Fruit fly (Drosophila melanogaster) whole organism, prepupa: ENCODE measurements around the gene RpS8.
A peak's percentile ranks its signal among the peaks of the same experiment; 100 is the strongest.

ENCODE experiments used
- Blimp-1 ChIP-seq: fragments of 200-800 bp; sonication (Bioruptor generic); optimal IDR thresholded peaks from 3 replicates; lab custom pipeline; 2017; ENCODE audit warnings: missing biosample characterization, missing genetic modification characterization, mild to moderate bottlenecking, moderate library complexity, missing genetic modification reagents
- CG10631 ChIP-seq: fragments of 200-800 bp; sonication (Bioruptor generic); optimal IDR thresholded peaks from 2 replicates; lab custom pipeline; 2016; ENCODE audit warnings: missing biosample characterization, missing genetic modification characterization
- CG10669 ChIP-seq: fragments of 200-800 bp; sonication (Bioruptor generic); optimal IDR thresholded peaks from 3 replicates; lab custom pipeline; 2018; ENCODE audit warnings: missing biosample characterization, mild to moderate bottlenecking, missing genetic modification characterization, moderate library complexity
- CG11294 ChIP-seq: fragments of 200-800 bp; sonication (Bioruptor generic); IDR thresholded peaks from 2 replicates; pipeline ENCODE4 v1.3.6; 2022; ENCODE audit warnings: missing biosample characterization, missing genetic modification characterization
- CG11902 ChIP-seq: fragments of 200-800 bp; sonication (Bioruptor generic); optimal IDR thresholded peaks from 3 replicates; lab custom pipeline; 2016; ENCODE audit warnings: missing biosample characterization, missing genetic modification characterization
- CG15336 ChIP-seq: fragments of 200-800 bp; sonication (Bioruptor generic); IDR thresholded peaks from 2 replicates; pipeline ENCODE4 v1.3.6; 2022; ENCODE audit warnings: missing biosample characterization, missing genetic modification characterization
- CG1621 ChIP-seq: fragments of 200-800 bp; sonication (Bioruptor generic); optimal IDR thresholded peaks from 3 replicates; lab custom pipeline; 2018; ENCODE audit warnings: missing biosample characterization, mild to moderate bottlenecking, missing genetic modification characterization
- CG16779 ChIP-seq: fragments of 200-800 bp; sonication (Bioruptor generic); optimal IDR thresholded peaks from 3 replicates; lab custom pipeline; 2017; ENCODE audit warnings: missing biosample characterization, mild to moderate bottlenecking, missing genetic modification characterization
- CG3032 ChIP-seq: fragments of 200-800 bp; optimal IDR thresholded peaks from 2 replicates; lab custom pipeline; 2019; ENCODE audit warnings: missing biosample characterization, mild to moderate bottlenecking, missing genetic modification characterization, moderate library complexity
- CG31627 ChIP-seq: fragments of 200-800 bp; sonication (Bioruptor generic); optimal IDR thresholded peaks from 3 replicates; lab custom pipeline; 2016; ENCODE audit warnings: missing biosample characterization, missing genetic modification characterization
- CG32006 ChIP-seq: fragments of 200-800 bp; sonication (Bioruptor generic); optimal IDR thresholded peaks from 3 replicates; lab custom pipeline; 2017; ENCODE audit warnings: missing biosample characterization, mild to moderate bottlenecking, missing genetic modification characterization
- CG3919 ChIP-seq: fragments of 200-800 bp; sonication (Bioruptor generic); optimal IDR thresholded peaks from 3 replicates; lab custom pipeline; 2016; ENCODE audit warnings: missing biosample characterization, missing genetic modification characterization
- CG6163 ChIP-seq: fragments of 200-800 bp; sonication (Bioruptor generic); IDR thresholded peaks from 3 replicates; pipeline ENCODE4 v1.3.6; 2022; ENCODE audit warnings: missing biosample characterization, missing genetic modification characterization
- CG6276 ChIP-seq: fragments of 200-800 bp; sonication (Bioruptor generic); optimal IDR thresholded peaks from 2 replicates; lab custom pipeline; 2017; ENCODE audit warnings: missing biosample characterization, mild to moderate bottlenecking, missing genetic modification characterization
- CG6792 ChIP-seq: fragments of 200-800 bp; sonication (Bioruptor generic); optimal IDR thresholded peaks from 3 replicates; lab custom pipeline; 2016; ENCODE audit warnings: missing biosample characterization, missing genetic modification characterization
- CG6808 ChIP-seq: fragments of 200-800 bp; sonication (Bioruptor generic); optimal IDR thresholded peaks from 3 replicates; lab custom pipeline; 2017; ENCODE audit warnings: missing biosample characterization, missing genetic modification characterization, mild to moderate bottlenecking, moderate library complexity, missing genetic modification reagents
- CG6854 ChIP-seq: fragments of 200-800 bp; sonication (Bioruptor generic); optimal IDR thresholded peaks from 2 replicates; lab custom pipeline; 2017; ENCODE audit warnings: missing biosample characterization, mild to moderate bottlenecking, missing genetic modification characterization
- CG7368 ChIP-seq: fragments of 200-800 bp; sonication (Bioruptor generic); optimal IDR thresholded peaks from 3 replicates; lab custom pipeline; 2016; ENCODE audit warnings: missing biosample characterization, missing genetic modification characterization
- CG8119 ChIP-seq: fragments of 200-800 bp; sonication (Bioruptor generic); IDR thresholded peaks from 3 replicates; pipeline ENCODE4 v1.3.6; 2022; ENCODE audit warnings: missing biosample characterization, missing genetic modification characterization
- CG8319 ChIP-seq: fragments of 200-800 bp; sonication (Bioruptor generic); optimal IDR thresholded peaks from 3 replicates; lab custom pipeline; 2016; ENCODE audit warnings: missing biosample characterization, missing genetic modification characterization
- CG8632 ChIP-seq: fragments of 200-800 bp; sonication (Bioruptor generic); optimal IDR thresholded peaks from 3 replicates; lab custom pipeline; 2016; ENCODE audit warnings: missing biosample characterization, missing genetic modification characterization
- CG9139 ChIP-seq: fragments of 200-800 bp; sonication (Bioruptor generic); optimal IDR thresholded peaks from 3 replicates; lab custom pipeline; 2017; ENCODE audit warnings: missing biosample characterization, mild to moderate bottlenecking, missing genetic modification characterization
- Eip78C ChIP-seq: fragments of 200-800 bp; sonication (Bioruptor generic); peaks from one replicate; lab custom pipeline; 2016; ENCODE audit warnings: missing biosample characterization, missing genetic modification characterization
- Ets21C ChIP-seq: fragments of 200-800 bp; sonication (Bioruptor generic); optimal IDR thresholded peaks from 3 replicates; lab custom pipeline; 2016; ENCODE audit warnings: missing biosample characterization, missing genetic modification characterization
- Gug ChIP-seq: fragments of 200-800 bp; sonication (Bioruptor generic); IDR thresholded peaks from 2 replicates; pipeline ENCODE4 v1.3.6; 2022; ENCODE audit warnings: missing biosample characterization, missing genetic modification characterization
- Hr4 ChIP-seq: fragments of 200-800 bp; sonication (Bioruptor generic); optimal IDR thresholded peaks from 3 replicates; lab custom pipeline; 2016; ENCODE audit warnings: missing biosample characterization, missing genetic modification characterization
- Lpt ChIP-seq: fragments of 200-800 bp; sonication (Bioruptor generic); optimal IDR thresholded peaks from 3 replicates; lab custom pipeline; 2016; ENCODE audit warnings: missing biosample characterization, missing genetic modification characterization
- Met ChIP-seq: fragments of 200-800 bp; sonication (Bioruptor generic); optimal IDR thresholded peaks from 3 replicates; lab custom pipeline; 2016; ENCODE audit warnings: missing biosample characterization, missing genetic modification characterization
- OdsH ChIP-seq: fragments of 200-800 bp; sonication (Bioruptor generic); optimal IDR thresholded peaks from 3 replicates; lab custom pipeline; 2016; ENCODE audit warnings: missing biosample characterization, missing genetic modification characterization
- Smox ChIP-seq: fragments of 200-800 bp; sonication (Bioruptor generic); optimal IDR thresholded peaks from 3 replicates; lab custom pipeline; 2016; ENCODE audit warnings: missing biosample characterization, missing genetic modification characterization
- Sox102F ChIP-seq: fragments of 200-800 bp; sonication (Bioruptor generic); optimal IDR thresholded peaks from 2 replicates; lab custom pipeline; 2016; ENCODE audit warnings: missing biosample characterization, mild to moderate bottlenecking, missing genetic modification characterization
- Sox14 ChIP-seq: fragments of 200-800 bp; sonication (Bioruptor generic); optimal IDR thresholded peaks from 3 replicates; lab custom pipeline; 2016; ENCODE audit warnings: missing biosample characterization, missing genetic modification characterization
- achi ChIP-seq: fragments of 200-800 bp; sonication (Bioruptor generic); optimal IDR thresholded peaks from 3 replicates; lab custom pipeline; 2016; ENCODE audit warnings: missing biosample characterization, missing genetic modification characterization
- acj6 ChIP-seq: fragments of 200-800 bp; sonication (Bioruptor generic); optimal IDR thresholded peaks from 3 replicates; lab custom pipeline; 2016; ENCODE audit warnings: missing biosample characterization, missing genetic modification characterization
- cyc ChIP-seq: fragments of 200-800 bp; sonication (Bioruptor generic); optimal IDR thresholded peaks from 3 replicates; lab custom pipeline; 2016; ENCODE audit warnings: missing biosample characterization, missing genetic modification characterization
- dac ChIP-seq: fragments of 200-800 bp; sonication (Bioruptor generic); optimal IDR thresholded peaks from 2 replicates; lab custom pipeline; 2017; ENCODE audit warnings: missing biosample characterization, mild to moderate bottlenecking, missing genetic modification characterization
- dsx ChIP-seq: fragments of 200-800 bp; optimal IDR thresholded peaks from 3 replicates; lab custom pipeline; 2019; ENCODE audit warnings: missing biosample characterization, mild to moderate bottlenecking, missing genetic modification characterization, moderate library complexity; ENCODE audit not compliant: poor library complexity, severe bottlenecking
- eg ChIP-seq: fragments of 200-800 bp; sonication (Bioruptor generic); IDR thresholded peaks from 3 replicates; pipeline ENCODE4 v1.3.6; 2022; ENCODE audit warnings: missing biosample characterization, missing genetic modification characterization
- esn ChIP-seq: fragments of 200-800 bp; sonication (Bioruptor generic); optimal IDR thresholded peaks from 2 replicates; lab custom pipeline; 2016; ENCODE audit warnings: missing biosample characterization, mild to moderate bottlenecking, missing genetic modification characterization, moderate library complexity
- fd59A ChIP-seq: fragments of 200-800 bp; sonication (Bioruptor generic); optimal IDR thresholded peaks from 2 replicates; lab custom pipeline; 2017; ENCODE audit warnings: missing biosample characterization, mild to moderate bottlenecking, missing genetic modification characterization, missing genetic modification reagents
- fd85E ChIP-seq: fragments of 200-800 bp; sonication (Bioruptor generic); optimal IDR thresholded peaks from 3 replicates; lab custom pipeline; 2016; ENCODE audit warnings: missing biosample characterization, missing genetic modification characterization
- fkh ChIP-seq: fragments of 200-800 bp; sonication (Bioruptor generic); optimal IDR thresholded peaks from 3 replicates; lab custom pipeline; 2017; ENCODE audit warnings: missing biosample characterization, mild to moderate bottlenecking, missing genetic modification characterization, moderate library complexity
- lz ChIP-seq: fragments of 200-800 bp; sonication (Bioruptor generic); optimal IDR thresholded peaks from 3 replicates; lab custom pipeline; 2016; ENCODE audit warnings: missing biosample characterization, missing genetic modification characterization
- salr ChIP-seq, 2 experiments: fragments of 200-800 bp; sonication (Bioruptor generic); optimal IDR thresholded peaks; 3 replicates each; lab custom pipeline; 2016 to 2018; ENCODE audit warnings: missing biosample characterization in 2 of 2, missing genetic modification characterization in 2 of 2, mild to moderate bottlenecking in 1 of 2
- spab ChIP-seq: fragments of 200-800 bp; sonication (Bioruptor generic); optimal IDR thresholded peaks from 2 replicates; lab custom pipeline; 2017; ENCODE audit warnings: missing biosample characterization, mild to moderate bottlenecking, missing genetic modification characterization, missing genetic modification reagents
- ss ChIP-seq, 2 experiments: fragments of 200-800 bp; sonication (Bioruptor generic); optimal IDR thresholded peaks; 2 replicates in 1 of 2; 3 replicates in 1 of 2; lab custom pipeline; 2017 to 2018; ENCODE audit warnings: mild to moderate bottlenecking in 2 of 2, missing biosample characterization in 2 of 2, missing genetic modification characterization in 2 of 2, moderate library complexity in 1 of 2
- svp ChIP-seq: fragments of 200-800 bp; sonication (Bioruptor generic); peaks from one replicate; lab custom pipeline; 2016; ENCODE audit warnings: missing biosample characterization, missing genetic modification characterization
- topi ChIP-seq: fragments of 200-800 bp; sonication (Bioruptor generic); optimal IDR thresholded peaks from 3 replicates; lab custom pipeline; 2016; ENCODE audit warnings: missing biosample characterization, missing genetic modification characterization
- vri ChIP-seq: fragments of 200-800 bp; sonication (Bioruptor generic); optimal IDR thresholded peaks from 3 replicates; lab custom pipeline; 2016; ENCODE audit warnings: missing biosample characterization, mild to moderate bottlenecking, missing genetic modification characterization

The RpS8 gene

DNA sequence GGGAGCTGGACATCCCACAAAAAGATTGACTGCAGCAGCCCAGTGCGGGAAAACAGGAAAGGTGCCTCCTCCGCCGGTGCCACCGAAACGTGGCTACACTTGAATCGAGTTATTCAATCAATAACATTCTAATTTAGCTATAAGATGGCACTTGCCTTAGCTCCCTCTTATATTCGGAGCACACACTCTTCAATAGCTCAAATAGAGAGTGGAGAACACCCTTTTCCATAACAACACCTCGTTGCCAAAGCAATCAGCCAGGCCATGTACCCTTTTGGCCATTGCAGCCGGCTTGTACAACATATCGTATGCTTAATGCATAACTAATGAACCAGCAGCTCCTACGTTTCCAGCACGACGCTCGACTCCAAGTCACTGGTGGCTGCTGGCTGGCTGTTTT, 23.6 kb upstream of the RpS8 start (continued):
- no peak for TF ChIP-seq topi (GFP tag; lab: Kevin White, UChicago)
- no peak for TF ChIP-seq dac (GFP tag; lab: Kevin White, UChicago)
- 0 out of 2 replicates have a peak, but pooled peaks have one; percentile 5 for TF ChIP-seq CG11294
- TF ChIP-seq salr (GFP tag; optimal IDR thresholded peaks at IDR 0.05; lab: Kevin White, UChicago) = no peak
- peak; percentile 29 for TF ChIP-seq CG10631 (GFP tag; lab: Kevin White, UChicago)
- no peak for TF ChIP-seq CG1621 (tag; lab: Kevin White, UChicago)
- TF ChIP-seq CG15336 (GFP tag; lab: Robert Waterston, UW) = peak; percentile 71
- peak; percentile 49 for TF ChIP-seq Eip78C (GFP tag; lab: Kevin White, UChicago)
- no peak for TF ChIP-seq Blimp-1 (GFP tag; lab: Kevin White, UChicago)
- peak; percentile 64 for TF ChIP-seq CG32006 (GFP tag; lab: Kevin White, UChicago)
- no peak for TF ChIP-seq vri
- no peak for TF ChIP-seq CG6792 (GFP tag; lab: Kevin White, UChicago)
- peak; percentile 58; the same call in 1 of the 3 replicates for TF ChIP-seq eg (GFP tag; lab: Robert Waterston, UW)
- TF ChIP-seq, all 60 proteins: peak for 11

- TF ChIP-seq Sox102F (GFP tag; lab: Kevin White, UChicago) = no peak
- TF ChIP-seq vri = no peak
- TF ChIP-seq CG11294 = no peak
- no peak for TF ChIP-seq Smox (GFP tag; lab: Kevin White, UChicago)
- TF ChIP-seq lz = no peak
- TF ChIP-seq CG6808 (GFP tag; lab: Kevin White, UChicago) = peak; percentile 5
- TF ChIP-seq CG9139 (GFP tag; lab: Kevin White, UChicago) = no peak
- no peak for TF ChIP-seq CG8632 (GFP tag; lab: Kevin White, UChicago)
- no peak for TF ChIP-seq eg (GFP tag; lab: Robert Waterston, UW)
- TF ChIP-seq acj6 (GFP tag; lab: Kevin White, UChicago) = peak; percentile 10
- no peak for TF ChIP-seq CG7368
- TF ChIP-seq dsx (GFP tag; lab: Kevin White, UChicago) = peak; percentile 46
- peak; percentile 21; the same call in 1 of the 3 replicates for TF ChIP-seq CG8119 (GFP tag; lab: Robert Waterston, UW)
- no peak for TF ChIP-seq Hr4
- no peak for TF ChIP-seq CG11902 (GFP tag; lab: Kevin White, UChicago)
- TF ChIP-seq CG31627 (GFP tag; lab: Kevin White, UChicago) = no peak
- TF ChIP-seq CG10631 (GFP tag; lab: Kevin White, UChicago) = peak; percentile 40
- no peak for TF ChIP-seq esn
- no peak for TF ChIP-seq fkh
- no peak for TF ChIP-seq Ets21C (GFP tag; lab: Kevin White, UChicago)
- peak; percentile 13 for TF ChIP-seq CG3919 (GFP tag; lab: Kevin White, UChicago)
- no peak for TF ChIP-seq fd85E (GFP tag; lab: Kevin White, UChicago)
- TF ChIP-seq CG32006 (GFP tag; lab: Kevin White, UChicago) = peak; percentile 47
- TF ChIP-seq svp = no peak
- peak; percentile 7 for TF ChIP-seq achi
- TF ChIP-seq spab (GFP tag; lab: Kevin White, UChicago) = peak; percentile 15
- peak; percentile 79 for TF ChIP-seq Eip78C (GFP tag; lab: Kevin White, UChicago)
- no peak for TF ChIP-seq CG3032
- TF ChIP-seq CG10669 (GFP tag; lab: Kevin White, UChicago) = no peak
- no peak for TF ChIP-seq CG1621 (tag; lab: Kevin White, UChicago)
- TF ChIP-seq Lpt = no peak
- no peak for TF ChIP-seq Sox14 (GFP tag; lab: Kevin White, UChicago)
- TF ChIP-seq fd59A (GFP tag; lab: Kevin White, UChicago) = peak; percentile 7
- TF ChIP-seq ss (GFP tag; optimal IDR thresholded peaks at IDR 0.05; lab: Kevin White, UChicago) = peak in 1 of 2 experiments; percentile 48
- TF ChIP-seq salr (GFP tag; optimal IDR thresholded peaks at IDR 0.05; lab: Kevin White, UChicago) = peak in 1 of 2 experiments; percentile 28
- TF ChIP-seq OdsH = peak; percentile 31
- TF ChIP-seq Gug (GFP tag; lab: Robert Waterston, UW) = no peak
- no peak for TF ChIP-seq CG6854 (GFP tag; lab: Kevin White, UChicago)
- no peak for TF ChIP-seq Met
- 0 out of 3 replicates have a peak, but pooled peaks have one; percentile 13 for TF ChIP-seq CG6163 (GFP tag; lab: Robert Waterston, UW)
- TF ChIP-seq CG6276 (GFP tag; lab: Kevin White, UChicago) = peak; percentile 22
- no peak for TF ChIP-seq CG8319 (GFP tag; lab: Kevin White, UChicago)
- no peak for TF ChIP-seq CG16779 (tag; lab: Kevin White, UChicago)
- no peak for TF ChIP-seq cyc (GFP tag; lab: Kevin White, UChicago)
These were observed 22.6 kb upstream of the RpS8 start for dm6 chr3R:29838751-29839150.
